Fruit fly (Drosophila melanogaster): ENCODE data around the gene GstD7.

DNA sequence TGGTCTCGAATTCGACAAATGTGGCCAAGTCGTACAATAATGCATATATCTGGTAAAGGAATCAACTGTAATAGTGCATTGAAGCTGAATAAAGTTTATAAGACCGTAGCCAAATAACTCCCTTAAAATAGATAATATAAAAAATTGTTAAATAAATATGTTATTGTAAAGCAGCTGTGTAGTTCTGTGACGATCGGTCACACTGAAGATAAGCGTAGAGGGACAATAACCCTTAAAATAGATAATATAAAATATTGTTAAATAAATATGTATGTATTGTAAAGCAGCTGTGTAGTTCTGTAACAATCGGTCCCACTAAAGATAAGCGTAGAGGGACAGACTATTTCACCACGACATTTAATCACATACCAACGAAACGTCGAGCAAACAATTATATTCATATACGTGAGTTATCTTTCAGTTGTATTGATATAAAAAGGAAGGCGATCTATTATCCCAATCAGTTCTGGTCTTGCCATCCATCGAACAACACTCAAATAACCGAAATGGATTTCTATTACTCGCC, 3.0 kb upstream of the GstD7 start, which contains the start of gene GstD5:
- TF ChIP-seq cnc (optimal IDR thresholded peaks at IDR 0.05), result no peak
- no peak for TF ChIP-seq Mnt (GFP tag; optimal IDR thresholded peaks at IDR 0.05)
- no peak for TF ChIP-seq CG11617 (GFP tag; optimal IDR thresholded peaks at IDR 0.05)
- no peak for TF ChIP-seq CG14711 (tag; optimal IDR thresholded peaks at IDR 0.05)
- no peak for TF ChIP-seq tj (GFP tag; optimal IDR thresholded peaks at IDR 0.05)

Measured in whole organism, adult.